3 fruit fly cellular contexts compared by ENCODE assay signal in genomic region chr3L:18248110-18248791, dm6.
A peak's percentile ranks its signal among the peaks of the same experiment; 100 is the strongest.
TF ChIP-seq lines count a peak whose summit lies in the region.

No protein-coding gene starts in this region.

- TF ChIP-seq CTCF in whole organism, embryonic (GFP tag; optimal IDR thresholded peaks at IDR 0.05; lab: Kevin White, UChicago) = no peak

TF ChIP-seq in whole organism, embryonic, 481 proteins besides CTCF, POLR2A, EP300 and RAD21:
- TF ChIP-seq Oaz (GFP tag; IDR thresholded peaks at IDR 0.05; lab: Robert Waterston, UW) (0 out of 2 replicates have a peak, but pooled peaks have one; percentile 13), twi (tag; optimal IDR thresholded peaks at IDR 0.05; lab: Kevin White, UChicago) (peak; percentile 55), CG15696 (tag; optimal IDR thresholded peaks at IDR 0.05; lab: Kevin White, UChicago) (no peak), CG7963 (GFP tag; IDR thresholded peaks at IDR 0.05; lab: Robert Waterston, UW; ENCODE audit: partially characterized antibody) (0 out of 3 replicates have a peak, but pooled peaks have one; percentile 29), sens (GFP tag; lab: Kevin White, UChicago) (peak; percentile 27), kni (GFP tag; optimal IDR thresholded peaks at IDR 0.05; lab: Kevin White, UChicago) (peak; percentile 44), cg (GFP tag; optimal IDR thresholded peaks at IDR 0.05; lab: Kevin White, UChicago) (peak; percentile 18), Usf (GFP tag; optimal IDR thresholded peaks at IDR 0.05; lab: Kevin White, UChicago) (no peak), CG4360 (GFP tag; IDR thresholded peaks at IDR 0.05; lab: Robert Waterston, UW) (peak; percentile 45; the same call in 1 of the 2 replicates), Med (GFP tag; lab: Kevin White, UChicago) (peak; percentile 50)

TF ChIP-seq in whole organism, prepupa, 60 proteins besides CTCF, POLR2A, EP300 and RAD21:
- TF ChIP-seq Eip93F (GFP tag; optimal IDR thresholded peaks at IDR 0.05; lab: Kevin White, UChicago) (no peak), Eip75B (GFP tag; optimal IDR thresholded peaks at IDR 0.05; lab: Kevin White, UChicago) (no peak), CG8119 (GFP tag; IDR thresholded peaks at IDR 0.05; lab: Robert Waterston, UW) (peak; percentile 68), Hr38 (GFP tag; optimal IDR thresholded peaks at IDR 0.05; lab: Kevin White, UChicago) (no peak), CG6163 (GFP tag; IDR thresholded peaks at IDR 0.05; lab: Robert Waterston, UW) (peak; percentile 10; the same call in 1 of the 3 replicates), CG10669 (GFP tag; optimal IDR thresholded peaks at IDR 0.05; lab: Kevin White, UChicago) (no peak), CG6276 (GFP tag; optimal IDR thresholded peaks at IDR 0.05; lab: Kevin White, UChicago) (peak; percentile 75), eg (GFP tag; IDR thresholded peaks at IDR 0.05; lab: Robert Waterston, UW) (peak; percentile 33), CG15336 (GFP tag; IDR thresholded peaks at IDR 0.05; lab: Robert Waterston, UW) (peak; percentile 66; the same call in 1 of the 2 replicates), Gug (GFP tag; IDR thresholded peaks at IDR 0.05; lab: Robert Waterston, UW) (peak; percentile 21; the same call in 1 of the 2 replicates), fkh (GFP tag; optimal IDR thresholded peaks at IDR 0.05; lab: Kevin White, UChicago) (no peak), Ets21C (GFP tag; optimal IDR thresholded peaks at IDR 0.05; lab: Kevin White, UChicago) (no peak)
TF ChIP-seq in whole organism, prepupa: peak in this region for 6.

TF ChIP-seq in whole organism, pupa, 21 proteins besides CTCF, POLR2A, EP300 and RAD21:
- peak; percentile 70 for TF ChIP-seq CG14655 (GFP tag; optimal IDR thresholded peaks at IDR 0.05; lab: Kevin White, UChicago)
- TF ChIP-seq CG4496 (GFP tag; IDR thresholded peaks at IDR 0.05; lab: Robert Waterston, UW) = no peak; the same call in 1 of the 3 replicates
- TF ChIP-seq Ets98B (GFP tag; IDR thresholded peaks at IDR 0.05; lab: Robert Waterston, UW) = peak; percentile 2; the same call in 1 of the 2 replicates
- no peak for TF ChIP-seq CG34367 (tag; optimal IDR thresholded peaks at IDR 0.05; lab: Kevin White, UChicago)
- TF ChIP-seq fd96Ca (GFP tag; IDR thresholded peaks at IDR 0.05; lab: Robert Waterston, UW) = no peak
- peak; percentile 7; the same call in 1 of the 2 replicates for TF ChIP-seq CG12605 (GFP tag; IDR thresholded peaks at IDR 0.05; lab: Robert Waterston, UW)
- TF ChIP-seq CG32121 (GFP tag; IDR thresholded peaks at IDR 0.05; lab: Robert Waterston, UW) = no peak
- TF ChIP-seq CG8301 (tag; optimal IDR thresholded peaks at IDR 0.05; lab: Kevin White, UChicago) = peak; percentile 52
- no peak for TF ChIP-seq Snoo (tag; optimal IDR thresholded peaks at IDR 0.05; lab: Kevin White, UChicago)
- TF ChIP-seq CG8159 (tag; optimal IDR thresholded peaks at IDR 0.05; lab: Kevin White, UChicago) = no peak
- no peak for TF ChIP-seq Pif1B (GFP tag; optimal IDR thresholded peaks at IDR 0.05; lab: Kevin White, UChicago)
- no peak for TF ChIP-seq rn (GFP tag; IDR thresholded peaks at IDR 0.05; lab: Robert Waterston, UW)
- no peak for TF ChIP-seq gl (tag; optimal IDR thresholded peaks at IDR 0.05; lab: Kevin White, UChicago)
- TF ChIP-seq CG9948 (tag; optimal IDR thresholded peaks at IDR 0.05; lab: Kevin White, UChicago) = no peak
- no peak for TF ChIP-seq Pif1A (GFP tag; optimal IDR thresholded peaks at IDR 0.05; lab: Kevin White, UChicago)
- no peak for TF ChIP-seq CG13204 (GFP tag; optimal IDR thresholded peaks at IDR 0.05; lab: Kevin White, UChicago)
- TF ChIP-seq CG17806 (tag; optimal IDR thresholded peaks at IDR 0.05; lab: Kevin White, UChicago) = no peak
- no peak for TF ChIP-seq D1 (tag; optimal IDR thresholded peaks at IDR 0.05; lab: Kevin White, UChicago)
- no peak for TF ChIP-seq CG15710 (tag; optimal IDR thresholded peaks at IDR 0.05; lab: Kevin White, UChicago)
- TF ChIP-seq EcR (GFP tag; optimal IDR thresholded peaks at IDR 0.05; lab: Kevin White, UChicago) = no peak
- no peak for TF ChIP-seq CG10348 (GFP tag; IDR thresholded peaks at IDR 0.05; lab: Robert Waterston, UW)
TF ChIP-seq in whole organism, pupa: peak in this region for 4.

Comparison
In these comparisons a context has a peak if more than half of its experiments do, and no peak if none do; other contexts are left out.
1. Of the 7 proteins assayed by ChIP-seq in both whole organism, embryonic and whole organism, prepupa: peak only in whole organism, embryonic: none; only in whole organism, prepupa: Gug; in both: none; in neither: 6.